Fruit fly (Drosophila melanogaster): ENCODE data around the gene CG11889.

Gene CG11889

DNA sequence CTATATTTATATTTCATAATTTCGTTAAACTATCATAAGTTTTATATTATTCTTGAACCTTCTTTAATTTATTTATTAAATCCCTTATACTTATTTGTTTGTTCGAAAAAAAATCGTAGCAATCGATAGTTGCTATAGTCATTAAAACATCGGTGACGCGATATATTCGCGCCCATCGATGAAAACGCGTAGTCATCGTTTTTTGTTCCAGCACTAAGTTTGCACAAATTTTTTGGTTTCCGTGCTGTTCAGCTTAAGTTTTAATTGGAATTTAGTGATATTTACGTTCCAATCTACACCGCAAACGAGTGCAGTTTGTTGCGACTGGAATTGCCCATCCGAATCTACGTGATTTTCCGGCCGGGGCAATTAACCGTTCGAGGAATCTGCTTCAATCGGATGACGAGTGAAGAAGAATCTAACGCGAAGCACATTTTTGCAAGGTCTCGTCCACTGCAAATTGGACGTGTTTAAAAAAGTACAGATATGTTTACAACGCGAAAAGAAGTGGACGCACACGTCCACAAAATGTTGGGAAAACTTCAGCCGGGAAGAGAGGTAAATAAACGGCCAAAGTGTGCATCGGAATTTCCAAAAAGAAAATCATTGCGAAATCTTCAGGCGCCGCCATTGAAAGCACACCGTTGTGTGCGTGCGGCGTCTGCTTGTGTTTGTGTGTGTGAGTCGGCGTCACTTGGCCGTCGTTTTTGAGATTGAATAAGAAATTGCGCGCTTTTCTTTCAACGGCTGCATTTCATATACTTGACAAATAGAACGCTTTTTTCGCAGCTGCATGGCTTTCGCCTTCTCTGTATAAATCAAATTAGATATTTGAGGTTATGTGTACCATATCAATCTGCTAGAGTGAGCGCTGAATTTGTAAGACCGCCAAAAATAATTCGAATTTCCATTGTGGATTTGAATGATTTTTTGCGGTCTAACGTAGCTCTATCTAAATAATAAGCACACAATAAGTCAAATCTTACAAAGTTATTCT, 20.6 kb upstream of the CG11889 start, which contains the start of gene Nup358 (continued):
- TF ChIP-seq Doc3 (GFP tag; IDR thresholded peaks at IDR 0.05; ENCODE audit: partially characterized antibody) (peak; percentile 96), emc (GFP tag; optimal IDR thresholded peaks at IDR 0.05) (no peak), wor (GFP tag; IDR thresholded peaks at IDR 0.05) (no peak), CG1603 (tag; optimal IDR thresholded peaks at IDR 0.05) (peak; percentile 62), Kr (GFP tag; optimal IDR thresholded peaks at IDR 0.05) (no peak), CG11398 (GFP tag; optimal IDR thresholded peaks at IDR 0.05) (no peak), sim (GFP tag; IDR thresholded peaks at IDR 0.05) (no peak), fd96Cb (tag; optimal IDR thresholded peaks at IDR 0.05) (no peak), mam (GFP tag; optimal IDR thresholded peaks at IDR 0.05) (no peak), CG8359 (GFP tag; optimal IDR thresholded peaks at IDR 0.05; ENCODE audit: borderline replicate concordance) (no peak), row (GFP tag; IDR thresholded peaks at IDR 0.05) (peak; percentile 64), ewg (GFP tag; optimal IDR thresholded peaks at IDR 0.05) (no peak), Sry-δ (GFP tag; optimal IDR thresholded peaks at IDR 0.05) (peak; percentile 91), Hmx (GFP tag; optimal IDR thresholded peaks at IDR 0.05) (no peak), bbx (GFP tag; IDR thresholded peaks at IDR 0.05; ENCODE audit: partially characterized antibody) (peak; percentile 99), Bdp1 (GFP tag; optimal IDR thresholded peaks at IDR 0.05) (no peak), pan (optimal IDR thresholded peaks at IDR 0.05) (no peak), pan (GFP tag; optimal IDR thresholded peaks at IDR 0.05 in 1 of 2, IDR thresholded peaks at IDR 0.05 in 1 of 2) (no peak), Hr51 (GFP tag; optimal IDR thresholded peaks at IDR 0.05) (no peak), Fer3 (tag; optimal IDR thresholded peaks at IDR 0.05) (no peak), CG33213 (GFP tag; optimal IDR thresholded peaks at IDR 0.05) (no peak), CG11723 (GFP tag; optimal IDR thresholded peaks at IDR 0.05) (no peak), CG15269 (tag; optimal IDR thresholded peaks at IDR 0.05) (no peak), ttk (GFP tag; IDR thresholded peaks at IDR 0.05) (no peak), CG3838 (GFP tag; optimal IDR thresholded peaks at IDR 0.05) (no peak), CG14710 (tag; optimal IDR thresholded peaks at IDR 0.05) (peak; percentile 55), CG12942 (GFP tag; optimal IDR thresholded peaks at IDR 0.05) (no peak), CG9215 (GFP tag; IDR thresholded peaks at IDR 0.05) (no peak), tna (GFP tag; IDR thresholded peaks at IDR 0.05; ENCODE audit: partially characterized antibody) (peak; percentile 98), sna (GFP tag; IDR thresholded peaks at IDR 0.05; ENCODE audit: partially characterized antibody) (peak; percentile 90), Gsc (GFP tag; IDR thresholded peaks at IDR 0.05) (no peak), crol (GFP tag; IDR thresholded peaks at IDR 0.05) (no peak), abd-A (tag; optimal IDR thresholded peaks at IDR 0.05) (no peak), Doc2 (GFP tag; IDR thresholded peaks at IDR 0.05) (no peak), CG32772 (GFP tag; IDR thresholded peaks at IDR 0.05) (no peak), CG12219 (GFP tag; optimal IDR thresholded peaks at IDR 0.05) (no peak), en (GFP tag; optimal IDR thresholded peaks at IDR 0.05) (no peak), zf30C (GFP tag; optimal IDR thresholded peaks at IDR 0.05) (no peak), CG11560 (tag; IDR thresholded peaks at IDR 0.05) (no peak), caup (GFP tag; optimal IDR thresholded peaks at IDR 0.05; ENCODE audit: severe bottlenecking) (no peak), tup (GFP tag; optimal IDR thresholded peaks at IDR 0.05) (no peak), CG30403 (GFP tag; optimal IDR thresholded peaks at IDR 0.05) (peak; percentile 20), chn (GFP tag; optimal IDR thresholded peaks at IDR 0.05) (no peak), NC2β (GFP tag; optimal IDR thresholded peaks at IDR 0.05) (no peak), gfzf (GFP tag; optimal IDR thresholded peaks at IDR 0.05) (peak; percentile 25), vnd (GFP tag; IDR thresholded peaks at IDR 0.05; ENCODE audit: partially characterized antibody) (peak; percentile 97), CG6683 (GFP tag; optimal IDR thresholded peaks at IDR 0.05) (no peak), crp (GFP tag; optimal IDR thresholded peaks at IDR 0.05) (no peak)
